Fruit fly (Drosophila melanogaster) whole organism, larva: ENCODE measurements around the gene CG10654.

Experiments used
- noc ChIP-seq: fragments of 200-800 bp; sonication (Bioruptor generic); optimal IDR thresholded peaks from 3 replicates; lab custom pipeline; 2019; ENCODE audit warnings: missing biosample characterization, mild to moderate bottlenecking, missing genetic modification characterization, moderate library complexity

Gene CG10654

dm6 chr3L:12514762-12515215 is 7.1 kb upstream of the CG10654 start, which contains the start of the genes sti and tral:
TSS of gene sti (minus strand) at chr3L:12514815.
TSS of gene tral (plus strand) at chr3L:12515059.
- TF ChIP-seq noc (tag; lab: Kevin White, UChicago) = peak; percentile 78

- peak; percentile 20 for TF ChIP-seq noc (tag; lab: Kevin White, UChicago)
Observed at dm6 chr3L:12506963-12507552, 582 bp downstream of the CG10654 start.

- TF ChIP-seq noc (tag; lab: Kevin White, UChicago) = no peak
Observed at dm6 chr3L:12505990-12506389, 1.6 kb downstream of the CG10654 start.

- TF ChIP-seq noc (tag; lab: Kevin White, UChicago) = no peak
Observed at dm6 chr3L:12503865-12504650, 3.6 kb downstream of the CG10654 start, which contains the start of the genes CG10646 and vih. TSS of gene CG10646 (minus strand) at chr3L:12503894. TSS of gene vih (plus strand) at chr3L:12504292.

dm6 chr3L:12501249-12501648 is 6.4 kb downstream of the CG10654 start, which contains the start of the genes CG10638 and CG10681:
TSS of gene CG10638 (minus strand) at chr3L:12501311.
TSS of gene CG10681 (plus strand) at chr3L:12501513.
- no peak for TF ChIP-seq noc (tag; lab: Kevin White, UChicago)

- TF ChIP-seq noc (tag; lab: Kevin White, UChicago) = no peak
Observed at dm6 chr3L:12496428-12497344, 11.0 kb downstream of the CG10654 start, which contains the start of gene CG10657. TSS of gene CG10657 (minus strand) at chr3L:12497216.

dm6 chr3L:12495312-12495725 is 12.3 kb downstream of the CG10654 start:
- TF ChIP-seq noc (tag; lab: Kevin White, UChicago) = peak; percentile 2

- TF ChIP-seq noc (tag; lab: Kevin White, UChicago) = no peak
Observed at dm6 chr3L:12494273-12494672, 13.4 kb downstream of the CG10654 start.

dm6 chr3L:12490418-12491035 is 17.1 kb downstream of the CG10654 start, which contains the start of gene CG10660:
TSS of gene CG10660 (minus strand) at chr3L:12490676.
- peak; percentile 84 for TF ChIP-seq noc (tag; lab: Kevin White, UChicago)

- no peak for TF ChIP-seq noc (tag; lab: Kevin White, UChicago)
Observed at dm6 chr3L:12489952-12490351, 17.7 kb downstream of the CG10654 start.

dm6 chr3L:12486175-12486574 is 21.5 kb downstream of the CG10654 start:
- no peak for TF ChIP-seq noc (tag; lab: Kevin White, UChicago)

dm6 chr3L:12484948-12485347 is 22.7 kb downstream of the CG10654 start, which contains the start of gene CG10663:
TSS of gene CG10663 (minus strand) at chr3L:12485035.
- no peak for TF ChIP-seq noc (tag; lab: Kevin White, UChicago)

- TF ChIP-seq noc (tag; lab: Kevin White, UChicago) = no peak
Observed at dm6 chr3L:12484464-12484863, 23.2 kb downstream of the CG10654 start.

- TF ChIP-seq noc (tag; lab: Kevin White, UChicago) = peak; percentile 9
Observed at dm6 chr3L:12482917-12483316, 24.7 kb downstream of the CG10654 start.

- no peak for TF ChIP-seq noc (tag; lab: Kevin White, UChicago)
Observed at dm6 chr3L:12482246-12482645, 25.4 kb downstream of the CG10654 start, which contains the start of gene CG33725. TSS of gene CG33725 (plus strand) at chr3L:12482609.
